Worm (Caenorhabditis elegans): ENCODE data around the gene F47B8.10.

DNA sequence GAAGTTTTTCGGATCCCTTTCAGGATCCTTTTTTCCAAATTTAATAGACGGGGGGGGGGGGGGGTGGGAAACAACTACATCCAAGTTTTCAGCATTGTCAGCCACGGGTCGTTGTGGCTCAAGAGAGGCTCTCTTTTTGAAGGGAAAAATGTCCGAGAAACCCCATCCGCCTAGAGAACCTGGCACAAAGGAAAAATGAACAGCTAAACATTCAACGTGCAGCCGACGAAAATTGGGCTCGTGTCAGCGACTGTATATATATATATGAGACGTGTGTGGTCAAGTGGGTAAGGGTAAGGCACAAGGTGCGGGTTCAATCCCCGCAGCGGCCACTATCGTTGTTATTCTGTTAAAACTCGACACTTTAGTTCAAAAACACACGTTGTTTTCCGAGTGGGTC is 16.8 kb downstream of the F47B8.10 start, which contains the start of gene Y49A3A.4:
- TF ChIP-seq snpc-4 (tag; optimal IDR thresholded peaks at IDR 0.05) (peak; percentile 89), mab-5 (tag; optimal IDR thresholded peaks at IDR 0.05) (no peak), F13H6.1 (tag; optimal IDR thresholded peaks at IDR 0.05) (no peak), alr-1 (tag; optimal IDR thresholded peaks at IDR 0.05) (no peak), nhr-6 (tag; optimal IDR thresholded peaks at IDR 0.05) (no peak), unc-39 (tag; optimal IDR thresholded peaks at IDR 0.05) (no peak), ama-1 (optimal IDR thresholded peaks at IDR 0.05) (no peak), Y55F3AM.14 (GFP tag; optimal IDR thresholded peaks at IDR 0.05) (no peak), elt-3 (tag; optimal IDR thresholded peaks at IDR 0.05) (no peak), nhr-11 (tag; optimal IDR thresholded peaks at IDR 0.05) (no peak), R02D3.7 (tag; optimal IDR thresholded peaks at IDR 0.05) (no peak), egl-27 (tag; optimal IDR thresholded peaks at IDR 0.05) (no peak)
